Fruit fly (Drosophila melanogaster) whole organism, wandering third instar larva: ENCODE data around the gene CG11333.

ENCODE experiments used
- Dfd ChIP-seq: fragments of >200 bp; optimal IDR thresholded peaks from 2 replicates; lab custom pipeline; 2017; ENCODE audit warnings: missing biosample characterization, missing genetic modification characterization
- Hr78 ChIP-seq: fragments of >200 bp; optimal IDR thresholded peaks from 2 replicates; lab custom pipeline; 2017; ENCODE audit warnings: missing biosample characterization, missing genetic modification characterization
- jim ChIP-seq: fragments of 175-275, 200-325 bp; sonication (Bioruptor generic); optimal IDR thresholded peaks from 2 replicates; lab custom pipeline; 2016; ENCODE audit warnings: missing biosample characterization, mild to moderate bottlenecking, missing genetic modification characterization
- pan ChIP-seq: fragments of >200 bp; optimal IDR thresholded peaks from 2 replicates; lab custom pipeline; 2017

dm6 chr3R:31419531-31419930 is 43.6 kb upstream of the CG11333 start:
- TF ChIP-seq Hr78 (no peak), pan (lab: Kevin White, UChicago) (no peak), jim (GFP tag; lab: Kevin White, UChicago) (no peak), Dfd (GFP tag; lab: Kevin White, UChicago) (no peak)
